Worm (Caenorhabditis elegans) whole organism, L1 larva: Measurements from ENCODE around the gene skr-17.

Source experiments
- irx-1 ChIP-seq: sonication (generic microtip); optimal IDR thresholded peaks from 2 replicates; lab custom pipeline; 2016; ENCODE audit warnings: missing genetic modification characterization, missing compliant biosample characterization
- skn-1 ChIP-seq: fragments of 150-350 bp; optimal IDR thresholded peaks from 2 replicates; lab custom pipeline; 2014; ENCODE audit warnings: missing biosample characterization, missing genetic modification characterization

ce11 chrII:7763569-7763968 is 19.7 kb upstream of the skr-17 start, which contains the start of gene B0228.9:
- no peak for TF ChIP-seq skn-1 (tag; lab: Kevin White, UChicago)
- TF ChIP-seq irx-1 (tag; lab: Kevin White, UChicago), result no peak
